Fruit fly (Drosophila melanogaster) whole organism, larva: ENCODE results near the gene Rim.

ENCODE experiments used
- noc ChIP-seq: fragments of 200-800 bp; sonication (Bioruptor generic); optimal IDR thresholded peaks from 3 replicates; lab custom pipeline; 2019; ENCODE audit warnings: missing biosample characterization, mild to moderate bottlenecking, missing genetic modification characterization, moderate library complexity

The Rim gene

DNA sequence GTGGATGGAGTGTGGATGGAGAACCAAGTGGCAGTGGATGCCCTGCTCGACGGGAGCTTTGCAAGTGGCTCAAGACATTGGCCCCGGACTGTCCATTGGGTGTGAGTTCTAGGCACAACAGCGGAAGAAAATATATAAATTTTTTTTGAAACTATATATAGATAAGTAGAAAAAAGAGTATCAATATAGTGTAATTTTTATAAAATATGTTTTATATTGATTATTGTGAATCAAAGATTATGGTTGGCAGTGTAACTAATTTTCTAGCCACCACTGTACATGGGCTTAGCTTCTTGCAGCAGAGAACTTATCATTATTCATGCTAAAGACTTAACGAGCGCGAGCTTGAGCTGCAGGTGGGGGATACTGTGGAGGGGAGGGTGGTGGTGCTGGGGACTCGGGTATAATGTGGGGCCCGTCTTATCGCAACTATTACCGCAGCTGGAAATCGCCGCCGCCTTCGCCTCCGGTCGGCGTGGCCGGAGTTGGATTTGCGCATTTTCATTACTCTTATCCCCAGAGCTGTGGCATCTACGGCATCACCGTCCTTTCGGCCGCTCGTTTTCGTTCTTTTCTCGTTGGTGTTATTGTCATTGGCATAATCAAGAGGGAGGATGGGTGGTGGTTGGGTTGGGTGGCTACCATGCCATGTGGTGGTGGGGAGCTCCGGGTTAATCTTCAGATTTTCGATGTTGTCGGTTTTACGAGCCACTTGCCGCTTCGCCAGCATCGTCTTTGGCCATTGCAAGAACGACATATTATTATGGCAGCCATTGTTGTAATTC lies 54.3 kb downstream of the Rim start:
- TF ChIP-seq noc (tag; lab: Kevin White, UChicago) = no peak

DNA sequence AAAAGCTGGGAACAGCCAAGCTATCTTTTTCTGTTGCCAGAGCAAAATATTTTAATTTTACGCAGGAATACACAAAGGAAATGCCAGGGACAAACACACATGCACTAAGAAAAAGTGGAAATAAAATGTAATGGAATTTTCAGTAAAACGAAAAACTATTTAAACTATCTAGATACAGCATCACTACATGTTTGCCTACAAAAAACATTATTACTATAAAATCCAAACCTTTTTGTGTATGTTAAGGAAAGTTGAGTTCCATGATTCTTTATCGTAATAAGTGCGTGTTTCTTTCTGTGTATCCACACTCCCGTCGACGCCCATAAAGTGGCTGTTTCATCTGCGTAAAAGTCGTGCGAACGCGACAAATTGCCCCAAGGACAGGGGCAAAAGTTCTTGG lies 67.2 kb downstream of the Rim start:
- no peak for TF ChIP-seq noc (tag; lab: Kevin White, UChicago)

DNA sequence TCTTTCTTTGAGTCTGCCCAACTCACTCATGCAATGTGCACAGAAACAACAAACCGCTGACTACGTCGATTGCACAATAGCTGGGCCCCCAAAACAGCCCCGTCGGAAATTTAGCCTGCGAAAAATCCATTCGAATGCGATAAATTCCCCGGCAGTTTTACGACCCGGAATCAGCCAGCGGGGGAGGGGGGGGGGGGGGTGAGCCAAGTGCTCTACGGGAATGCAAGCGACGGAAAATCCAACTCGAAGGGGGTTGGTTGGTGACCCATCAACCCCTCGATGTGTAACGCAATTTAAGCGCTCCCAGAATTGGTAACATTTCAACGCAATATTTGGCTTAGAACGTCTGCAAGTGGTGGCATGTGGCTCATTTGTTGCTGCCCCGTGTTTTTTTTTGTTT lies 69.4 kb downstream of the Rim start:
- no peak for TF ChIP-seq noc (tag; lab: Kevin White, UChicago)

DNA sequence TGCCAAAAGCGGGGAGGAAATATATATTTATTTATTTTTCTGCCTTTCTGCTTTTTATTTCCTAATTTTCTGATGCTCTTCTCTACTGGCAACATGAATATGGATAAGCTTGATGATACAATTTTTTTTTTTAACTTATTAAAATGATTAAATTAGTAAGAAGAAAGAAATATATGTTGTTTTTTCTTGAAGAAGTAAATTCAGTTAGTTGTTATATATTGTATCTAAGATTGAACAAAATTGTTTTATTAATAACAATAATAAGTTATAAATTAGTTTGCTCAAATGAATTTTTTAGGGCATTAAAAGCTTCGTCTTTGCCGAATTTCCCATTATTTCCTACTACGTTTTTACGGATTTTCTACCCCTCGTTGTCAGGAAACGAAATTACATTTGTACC lies 85.8 kb downstream of the Rim start:
- TF ChIP-seq noc (tag; lab: Kevin White, UChicago) = no peak

DNA sequence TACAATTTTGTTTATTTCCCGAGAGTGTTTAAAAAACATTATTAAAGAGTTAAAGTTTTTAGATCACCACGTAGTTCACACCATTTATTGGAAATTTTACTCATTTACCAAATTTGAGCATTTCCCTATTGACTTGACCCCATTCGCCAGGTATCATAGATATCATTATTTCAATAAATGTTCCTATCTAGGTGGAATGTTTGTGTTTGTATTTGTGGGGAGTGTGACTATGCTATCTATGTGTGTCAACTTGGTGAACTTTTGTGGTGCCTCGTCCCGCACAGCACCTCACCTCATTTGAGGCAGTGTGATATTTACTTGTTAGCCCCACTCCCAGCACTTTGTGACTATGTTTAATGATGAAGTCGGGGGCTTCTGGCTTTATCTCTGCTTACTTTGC lies 87.7 kb downstream of the Rim start:
- no peak for TF ChIP-seq noc (tag; lab: Kevin White, UChicago)

DNA sequence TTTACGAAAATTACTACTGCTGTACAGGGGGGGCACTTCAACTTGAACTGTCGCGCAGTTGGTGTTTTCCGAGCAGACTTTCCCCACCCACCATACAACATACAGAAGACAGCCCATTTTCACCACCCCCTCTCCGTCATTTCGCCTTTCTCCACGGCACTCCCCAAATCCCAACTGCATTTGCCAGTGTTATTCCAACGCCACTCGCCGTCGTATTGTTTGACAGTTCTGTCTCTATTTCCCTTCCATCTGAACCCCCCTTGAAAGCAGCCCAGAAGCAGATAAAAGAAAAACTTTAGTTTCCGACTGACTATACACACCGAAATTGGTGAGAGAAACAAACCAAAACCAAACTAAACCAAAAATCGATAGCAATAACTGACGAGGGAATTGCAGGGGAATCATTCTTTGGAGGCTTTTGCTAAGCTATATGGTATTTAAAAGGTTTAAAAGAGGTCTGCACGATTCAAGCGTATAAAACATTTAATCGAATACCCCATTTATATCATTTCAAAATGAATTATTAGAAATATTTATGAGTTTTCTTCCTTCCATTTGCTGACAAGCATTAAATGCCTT lies 89.3 kb downstream of the Rim start:
- TF ChIP-seq noc (tag; lab: Kevin White, UChicago) = no peak

DNA sequence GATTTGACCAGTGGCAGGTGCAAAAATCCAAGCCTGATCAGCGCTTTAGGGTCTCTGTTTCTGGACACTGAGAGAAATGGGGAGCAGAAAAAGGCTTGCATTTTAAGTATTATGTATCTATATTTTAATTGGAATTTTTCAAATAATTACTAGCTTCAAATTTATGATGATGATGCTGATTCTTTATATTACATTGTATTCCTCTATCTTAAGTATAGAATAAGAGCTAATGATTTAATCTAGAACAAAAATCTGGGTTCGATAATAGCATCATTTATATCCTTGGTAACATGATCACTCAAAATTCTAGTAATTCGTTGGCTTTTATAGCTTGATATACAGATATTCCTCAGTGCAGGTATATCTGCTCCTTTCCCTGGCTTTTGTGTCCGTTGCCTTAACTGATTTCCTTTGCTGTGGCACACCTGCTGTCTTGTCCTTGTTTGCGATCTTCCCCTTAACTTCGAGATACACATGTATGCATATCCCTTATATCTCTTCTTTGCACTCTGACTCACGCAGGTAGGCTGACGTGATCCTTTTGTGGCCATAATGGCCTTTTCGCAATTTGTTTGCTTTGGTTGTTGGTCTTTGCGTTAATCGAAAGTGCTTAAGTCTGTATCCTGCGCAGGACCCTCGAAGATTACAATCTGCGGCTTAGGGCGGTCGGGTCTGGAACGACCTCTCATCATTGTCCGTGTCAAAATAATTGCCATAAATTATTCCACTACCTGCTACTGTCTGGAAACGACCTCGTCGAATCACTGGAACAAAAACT lies 90.4 kb downstream of the Rim start:
- TF ChIP-seq noc (tag; lab: Kevin White, UChicago) = no peak
